Worm (Caenorhabditis elegans) whole organism, late embryonic: ENCODE measurements around the gene C35D6.3.

Experiments used
- K02D7.2 ChIP-seq: sonication (generic microtip); optimal IDR thresholded peaks from 2 replicates; lab custom pipeline; 2017; ENCODE audit warnings: mild to moderate bottlenecking, missing genetic modification characterization, missing compliant biosample characterization
- T23F11.4 ChIP-seq: fragments of 200-800 bp; sonication (Bioruptor generic); optimal IDR thresholded peaks from 2 replicates; lab custom pipeline; 2018; ENCODE audit warnings: mild to moderate bottlenecking, missing genetic modification characterization, missing compliant biosample characterization
- ama-1 ChIP-seq: fragments of 150-350 bp; optimal IDR thresholded peaks from 2 replicates; lab custom pipeline; 2014
- ceh-19 ChIP-seq: fragments of 200-800 bp; sonication (Bioruptor generic); optimal IDR thresholded peaks from 2 replicates; lab custom pipeline; 2018; ENCODE audit warnings: mild to moderate bottlenecking, missing genetic modification characterization, missing compliant biosample characterization
- ceh-22 ChIP-seq: sonication (generic microtip); optimal IDR thresholded peaks from 2 replicates; lab custom pipeline; 2017; ENCODE audit warnings: missing biosample characterization, missing genetic modification characterization
- ceh-24 ChIP-seq: sonication (generic microtip); optimal IDR thresholded peaks from 2 replicates; lab custom pipeline; 2016; ENCODE audit warnings: mild to moderate bottlenecking, missing genetic modification characterization, missing compliant biosample characterization
- ceh-30 ChIP-seq: fragments of 150-350 bp; optimal IDR thresholded peaks from 2 replicates; lab custom pipeline; 2014; ENCODE audit warnings: missing biosample characterization, missing genetic modification characterization
- ceh-31 ChIP-seq: sonication (generic microtip); optimal IDR thresholded peaks from 2 replicates; lab custom pipeline; 2016; ENCODE audit warnings: missing genetic modification characterization, missing compliant biosample characterization
- elt-4 ChIP-seq: sonication (generic microtip); optimal IDR thresholded peaks from 2 replicates; lab custom pipeline; 2016; ENCODE audit warnings: missing genetic modification characterization, missing compliant biosample characterization
- ets-4 ChIP-seq: sonication (generic microtip); optimal IDR thresholded peaks from 2 replicates; lab custom pipeline; 2016; ENCODE audit warnings: missing genetic modification characterization, missing compliant biosample characterization
- eyg-1 ChIP-seq: sonication (generic microtip); optimal IDR thresholded peaks from 2 replicates; lab custom pipeline; 2016; ENCODE audit warnings: missing genotype, missing genetic modification characterization, missing compliant biosample characterization
- fax-1 ChIP-seq: sonication (generic microtip); optimal IDR thresholded peaks from 2 replicates; lab custom pipeline; 2016; ENCODE audit warnings: missing genotype, missing genetic modification characterization, missing compliant biosample characterization
- fkh-10 ChIP-seq: fragments of 150-350 bp; optimal IDR thresholded peaks from 2 replicates; lab custom pipeline; 2014; ENCODE audit warnings: missing biosample characterization, missing genetic modification reagents, missing genetic modification characterization
- gmeb-2 ChIP-seq: sonication (generic microtip); optimal IDR thresholded peaks from 2 replicates; lab custom pipeline; 2016; ENCODE audit warnings: missing genetic modification characterization, inconsistent platforms, missing compliant biosample characterization
- hlh-13 ChIP-seq: fragments of 200-800 bp; sonication (Bioruptor generic); optimal IDR thresholded peaks from 2 replicates; lab custom pipeline; 2018; ENCODE audit warnings: mild to moderate bottlenecking, missing genetic modification characterization, missing compliant biosample characterization
- hlh-15 ChIP-seq: sonication (generic microtip); optimal IDR thresholded peaks from 2 replicates; lab custom pipeline; 2016; ENCODE audit warnings: missing genetic modification characterization, missing compliant biosample characterization
- hlh-6 ChIP-seq: sonication (generic microtip); optimal IDR thresholded peaks from 2 replicates; lab custom pipeline; 2016; ENCODE audit warnings: missing genotype, missing genetic modification characterization, missing compliant biosample characterization
- lim-6 ChIP-seq: sonication (generic microtip); optimal IDR thresholded peaks from 2 replicates; lab custom pipeline; 2016; ENCODE audit warnings: missing genetic modification characterization, missing compliant biosample characterization
- lin-11 ChIP-seq: fragments of 200-800 bp; sonication (Bioruptor generic); optimal IDR thresholded peaks from 2 replicates; lab custom pipeline; 2018; ENCODE audit warnings: mild to moderate bottlenecking, missing genetic modification characterization, missing compliant biosample characterization
- madf-2 ChIP-seq: sonication (generic microtip); optimal IDR thresholded peaks from 2 replicates; lab custom pipeline; 2017; ENCODE audit warnings: missing genetic modification characterization, missing compliant biosample characterization
- mec-3 ChIP-seq: sonication (generic microtip); optimal IDR thresholded peaks from 2 replicates; lab custom pipeline; 2016; ENCODE audit warnings: borderline replicate concordance, missing genetic modification characterization, missing compliant biosample characterization
- nhr-11 ChIP-seq: fragments of 150-350 bp; optimal IDR thresholded peaks from 2 replicates; lab custom pipeline; 2014; ENCODE audit warnings: missing biosample characterization, missing genetic modification characterization
- npax-4 ChIP-seq: sonication (generic microtip); optimal IDR thresholded peaks from 2 replicates; lab custom pipeline; 2016; ENCODE audit warnings: missing genetic modification characterization, missing compliant biosample characterization
- pag-3 ChIP-seq: sonication (generic microtip); optimal IDR thresholded peaks from 2 replicates; lab custom pipeline; 2016; ENCODE audit warnings: missing compliant biosample characterization, missing genetic modification characterization, borderline replicate concordance
- pat-9 ChIP-seq: fragments of 200-800 bp; sonication (Bioruptor generic); optimal IDR thresholded peaks from 2 replicates; lab custom pipeline; 2018; ENCODE audit warnings: mild to moderate bottlenecking, missing genetic modification characterization, moderate library complexity, missing compliant biosample characterization
- pha-4 ChIP-seq: fragments of 150-350 bp; optimal IDR thresholded peaks from 2 replicates; lab custom pipeline; 2018; ENCODE audit warnings: missing biosample characterization, missing genetic modification reagents, missing genetic modification characterization
- pros-1 ChIP-seq: fragments of 150-350 bp; optimal IDR thresholded peaks from 2 replicates; lab custom pipeline; 2014; ENCODE audit warnings: missing biosample characterization, missing genetic modification reagents, missing genetic modification characterization
- ref-2 ChIP-seq: sonication (generic microtip); optimal IDR thresholded peaks from 2 replicates; lab custom pipeline; 2016; ENCODE audit warnings: missing genetic modification characterization, missing compliant biosample characterization
- rnt-1 ChIP-seq: sonication (generic microtip); optimal IDR thresholded peaks from 2 replicates; lab custom pipeline; 2016; ENCODE audit warnings: missing genetic modification characterization, missing compliant biosample characterization
- sox-4 ChIP-seq: sonication (generic microtip); optimal IDR thresholded peaks from 2 replicates; lab custom pipeline; 2017; ENCODE audit warnings: mild to moderate bottlenecking, missing genetic modification characterization, inconsistent platforms, missing compliant biosample characterization
- tbx-7 ChIP-seq: sonication (generic microtip); optimal IDR thresholded peaks from 2 replicates; lab custom pipeline; 2016; ENCODE audit warnings: missing genotype, missing genetic modification characterization, missing compliant biosample characterization
- ttx-3 ChIP-seq: sonication (generic microtip); optimal IDR thresholded peaks from 2 replicates; lab custom pipeline; 2016; ENCODE audit warnings: missing genetic modification reagents, missing genetic modification characterization, missing compliant biosample characterization
- unc-3 ChIP-seq, 2 experiments: fragments of 200-800 bp in 1 of 2; sonication (Bioruptor generic) in 1 of 2; sonication (generic microtip) in 1 of 2; conservative IDR thresholded peaks in 1 of 2; optimal IDR thresholded peaks in 1 of 2; 2 replicates each; pipeline versions ENCODE4 v1.3.6 to Lab custom; 2016 to 2022; ENCODE audit warnings: missing compliant biosample characterization in 2 of 2, missing genetic modification characterization in 2 of 2, missing genetic modification reagents in 1 of 2
- unc-42 ChIP-seq: sonication (generic microtip); optimal IDR thresholded peaks from 2 replicates; lab custom pipeline; 2016; ENCODE audit warnings: missing genotype, missing genetic modification characterization, missing compliant biosample characterization
- unc-55 ChIP-seq: sonication (generic microtip); optimal IDR thresholded peaks from 2 replicates; lab custom pipeline; 2017; ENCODE audit warnings: missing biosample characterization, missing genetic modification reagents, missing genetic modification characterization
- ztf-16 ChIP-seq: sonication (generic microtip); optimal IDR thresholded peaks from 2 replicates; lab custom pipeline; 2017; ENCODE audit warnings: missing genetic modification characterization, missing compliant biosample characterization

The C35D6.3 gene

DNA sequence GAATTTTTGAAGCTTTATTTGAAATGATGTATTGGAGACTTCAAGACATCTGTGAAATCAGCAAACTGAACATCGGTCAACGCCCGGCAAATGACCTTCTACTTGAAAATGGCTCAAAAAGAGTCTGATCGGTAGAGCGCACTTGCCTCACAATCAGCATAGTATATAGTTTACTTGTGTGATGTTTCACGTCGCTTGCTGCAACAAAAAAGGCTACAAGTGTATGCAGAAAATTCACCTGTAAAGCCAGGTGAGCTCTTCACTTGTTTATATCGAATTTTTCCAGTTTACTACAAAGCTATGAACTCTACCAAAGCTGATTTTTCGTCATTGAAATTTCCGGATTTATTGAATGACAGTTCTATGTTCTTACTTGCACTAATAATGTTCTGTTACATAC, 14.0 kb upstream of the C35D6.3 start, which contains the start of gene srz-71:
TSS of gene srz-71 (plus strand) at position 301 of the 400 bp plus-strand sequence.
- TF ChIP-seq nhr-11 (tag; lab: Kevin White, UChicago), result no peak
- no peak for TF ChIP-seq ref-2 (tag; lab: Kevin White, UChicago)
- no peak for TF ChIP-seq T23F11.4
- no peak for TF ChIP-seq lin-11
- TF ChIP-seq unc-42 (tag; lab: Kevin White, UChicago), result no peak
- TF ChIP-seq lim-6 (tag; lab: Kevin White, UChicago), result no peak
- TF ChIP-seq hlh-13 (GFP tag; lab: Kevin White, UChicago), result no peak
- TF ChIP-seq madf-2, result no peak
- TF ChIP-seq gmeb-2 (tag; lab: Kevin White, UChicago), result no peak
- no peak for TF ChIP-seq ceh-30
- TF ChIP-seq ztf-16 (tag; lab: Kevin White, UChicago), result no peak
- TF ChIP-seq, all 69 proteins: peak for 0

DNA sequence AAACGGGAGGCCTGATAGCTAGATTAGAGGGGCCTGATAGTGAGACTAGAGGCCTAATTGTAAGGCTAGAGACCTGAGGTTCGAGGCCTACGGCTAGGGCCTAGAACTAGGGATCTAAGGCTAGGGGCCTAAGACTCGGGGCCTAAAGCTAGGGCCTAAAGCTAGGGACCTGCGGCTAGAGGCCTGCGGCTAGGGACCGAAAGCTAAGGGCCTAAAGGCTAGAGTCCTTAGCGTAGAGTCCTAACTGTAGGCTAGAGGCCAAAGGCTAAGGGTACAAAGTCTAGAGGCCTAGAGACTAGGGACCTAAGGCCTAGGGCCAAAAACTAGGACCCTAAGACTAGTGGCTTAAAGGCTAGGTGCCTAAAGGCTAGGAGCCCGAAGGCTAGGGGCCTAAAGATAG, 13.5 kb upstream of the C35D6.3 start:
- TF ChIP-seq npax-4 (tag; lab: Kevin White, UChicago) (no peak), elt-4 (tag; lab: Kevin White, UChicago) (peak; percentile 62)
- TF ChIP-seq, all 69 proteins: peak for 1

DNA sequence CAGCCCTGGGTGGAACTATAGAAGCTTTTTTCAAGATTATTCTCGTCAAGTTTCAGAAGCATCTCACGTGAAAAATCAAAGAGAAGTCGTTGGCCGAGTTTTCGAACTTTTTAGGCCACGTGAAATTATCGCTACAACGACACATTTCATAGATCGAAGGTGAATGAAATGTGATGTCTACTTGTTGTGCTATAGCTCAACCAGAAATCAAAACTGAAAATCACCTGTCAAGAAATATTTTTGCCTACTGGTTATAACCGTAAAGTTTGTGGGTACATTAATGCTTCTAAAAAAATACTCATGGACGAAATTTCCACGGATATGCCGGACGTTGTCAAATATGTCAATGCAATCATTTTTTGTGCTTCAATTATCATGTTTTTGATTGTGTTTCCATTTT, 11.6 kb upstream of the C35D6.3 start, which contains the start of gene srz-38:
TSS of gene srz-38 (plus strand) at position 301 of the 400 bp plus-strand sequence.
- TF ChIP-seq ceh-24 (tag; lab: Kevin White, UChicago) (no peak), pros-1 (tag; lab: Kevin White, UChicago) (no peak), hlh-13 (GFP tag; lab: Kevin White, UChicago) (no peak), eyg-1 (tag; lab: Kevin White, UChicago) (no peak)

DNA sequence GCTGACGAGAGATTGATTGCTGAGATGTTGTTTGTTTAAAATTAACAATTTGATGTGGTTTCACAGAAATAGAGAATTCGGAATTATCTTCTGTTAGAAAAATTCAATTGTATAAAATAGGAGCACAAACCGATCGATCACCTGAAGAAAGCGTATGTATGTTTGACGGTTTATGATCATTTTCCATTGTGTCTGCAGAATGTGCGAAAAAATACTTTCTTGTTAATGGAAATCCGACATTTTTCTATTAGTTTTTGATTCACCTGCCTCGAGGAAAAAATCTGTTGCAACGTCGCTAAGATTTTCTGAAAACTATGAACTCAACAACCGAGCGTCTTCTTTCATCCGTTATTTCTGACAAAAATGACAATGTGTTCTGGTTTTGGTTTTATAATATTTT, 9.9 kb upstream of the C35D6.3 start, which contains the start of gene C35D6.13:
TSS of gene C35D6.13 (plus strand) at position 301 of the 400 bp plus-strand sequence.
- no peak for TF ChIP-seq lim-6 (tag; lab: Kevin White, UChicago)
- no peak for TF ChIP-seq lin-11
- no peak for TF ChIP-seq fkh-10 (GFP tag; lab: Kevin White, UChicago)
- TF ChIP-seq madf-2, result no peak
- TF ChIP-seq hlh-15, result no peak
- no peak for TF ChIP-seq hlh-13 (GFP tag; lab: Kevin White, UChicago)
- TF ChIP-seq ceh-19 (GFP tag; lab: Kevin White, UChicago), result no peak

DNA sequence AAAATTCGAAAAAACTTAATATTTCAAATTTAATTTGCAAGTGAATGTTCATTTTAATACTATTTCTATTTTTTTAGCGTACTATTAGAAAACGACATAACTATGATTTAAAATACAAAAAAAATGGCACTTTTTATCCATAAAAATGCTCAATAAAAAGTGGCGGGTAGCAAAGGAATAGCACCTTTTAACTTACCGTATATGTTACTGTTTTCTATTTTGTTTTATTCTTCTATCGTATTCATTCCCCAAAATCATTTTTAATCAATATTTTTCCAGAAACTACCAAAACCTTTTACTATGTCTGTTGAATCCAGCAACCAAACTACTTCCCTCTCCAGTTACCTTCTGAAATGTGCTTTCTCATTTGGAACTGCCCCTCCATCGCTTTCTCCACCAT, 4.1 kb downstream of the C35D6.3 start, which contains the start of gene C35D6.4:
TSS of gene C35D6.4 (plus strand) at position 301 of the 400 bp plus-strand sequence.
- TF ChIP-seq tbx-7 (tag; lab: Kevin White, UChicago), result no peak
- TF ChIP-seq fax-1 (tag; lab: Kevin White, UChicago), result no peak
- TF ChIP-seq pha-4 (tag; lab: Kevin White, UChicago), result no peak
- no peak for TF ChIP-seq ets-4 (tag; lab: Kevin White, UChicago)
- no peak for TF ChIP-seq nhr-11 (tag; lab: Kevin White, UChicago)
- no peak for TF ChIP-seq mec-3 (tag; lab: Kevin White, UChicago)
- no peak for TF ChIP-seq ama-1 (lab: Kevin White, UChicago)
- TF ChIP-seq ceh-31 (tag; lab: Kevin White, UChicago), result no peak

DNA sequence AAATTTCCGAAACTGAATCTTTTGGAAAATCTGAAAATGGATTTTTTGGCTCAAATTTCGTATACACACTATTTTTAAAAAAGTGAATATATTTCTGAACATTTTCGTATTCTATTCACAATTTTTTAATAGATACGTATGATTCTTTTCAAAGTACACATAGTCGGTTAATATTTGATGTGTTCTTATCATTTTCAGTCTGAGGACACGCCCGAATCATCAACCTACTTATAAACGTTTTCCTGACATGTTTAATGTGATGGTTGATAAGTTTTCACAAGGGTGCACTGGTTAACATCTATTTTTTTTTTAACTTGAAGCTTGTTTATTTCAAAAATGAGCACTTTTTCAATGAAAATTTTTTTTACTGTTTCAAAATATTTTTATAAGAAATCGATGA, 18.0 kb downstream of the C35D6.3 start:
- TF ChIP-seq ceh-19 (GFP tag; lab: Kevin White, UChicago), result no peak

DNA sequence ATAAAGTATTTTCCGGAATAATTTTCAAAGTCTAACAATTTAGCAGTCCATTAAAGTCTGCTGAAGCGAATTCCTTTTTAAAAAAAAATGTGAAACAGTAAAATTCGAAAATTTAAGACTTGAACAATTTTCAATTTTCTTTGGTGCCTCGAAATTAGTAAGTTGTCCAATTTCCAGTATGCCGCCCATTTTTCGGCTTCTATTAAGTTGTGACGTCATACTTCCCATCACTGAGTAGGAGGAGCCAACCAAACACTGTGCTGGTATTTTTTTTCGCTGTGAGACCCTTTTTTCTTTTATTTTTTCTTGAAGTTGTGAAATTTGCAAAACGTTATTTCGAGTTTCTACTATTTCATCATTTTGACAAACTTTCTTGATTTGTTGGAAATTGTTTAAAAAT, 24.0 kb downstream of the C35D6.3 start:
- TF ChIP-seq pha-4 (tag; lab: Kevin White, UChicago), result no peak
- TF ChIP-seq rnt-1, result no peak
- TF ChIP-seq pag-3, result no peak
- TF ChIP-seq ceh-19 (GFP tag; lab: Kevin White, UChicago), result no peak
- no peak for TF ChIP-seq unc-3 (GFP tag; conservative IDR thresholded peaks at IDR 0.05; lab: Robert Waterston, UW)
- no peak for TF ChIP-seq unc-3 (tag; optimal IDR thresholded peaks at IDR 0.05; lab: Kevin White, UChicago)
- no peak for TF ChIP-seq unc-55 (GFP tag; lab: Kevin White, UChicago)
- TF ChIP-seq K02D7.2 (tag; lab: Kevin White, UChicago), result no peak
- TF ChIP-seq madf-2, result no peak
- TF ChIP-seq nhr-11 (tag; lab: Kevin White, UChicago), result no peak
- no peak for TF ChIP-seq ceh-22 (tag; lab: Kevin White, UChicago)
- no peak for TF ChIP-seq lin-11
- TF ChIP-seq pat-9, result no peak
- no peak for TF ChIP-seq ttx-3 (tag; lab: Kevin White, UChicago)
- TF ChIP-seq sox-4 (tag; lab: Kevin White, UChicago), result no peak
- TF ChIP-seq hlh-6 (tag; lab: Kevin White, UChicago), result no peak
